Worm (Caenorhabditis elegans) whole organism, young adult: ENCODE results near the gene arle-14.

Experiments used
- B0035.1 ChIP-seq: sonication (generic microtip); optimal IDR thresholded peaks from 2 replicates; lab custom pipeline; 2016; ENCODE audit warnings: missing genetic modification characterization, mild to moderate bottlenecking, missing compliant biosample characterization, missing genotype, missing genetic modification reagents
- B0261.1 ChIP-seq: sonication (generic microtip); optimal IDR thresholded peaks from 2 replicates; lab custom pipeline; 2016; ENCODE audit warnings: mild to moderate bottlenecking, missing genetic modification characterization, moderate library complexity, missing compliant biosample characterization
- C06A6.2 ChIP-seq: fragments of 200-800 bp; sonication (Bioruptor generic); conservative IDR thresholded peaks from 2 replicates; pipeline ENCODE4 v1.3.6; 2022; ENCODE audit warnings: missing genetic modification characterization, missing compliant biosample characterization
- C17E4.6 ChIP-seq: fragments of 200-800 bp; sonication (Bioruptor generic); IDR thresholded peaks from 2 replicates; pipeline ENCODE4 v1.3.6; 2022; ENCODE audit warnings: missing genetic modification reagents, missing genetic modification characterization, missing compliant biosample characterization
- D2030.7 ChIP-seq: fragments of 200-800 bp; sonication (Bioruptor generic); IDR thresholded peaks from 2 replicates; pipeline ENCODE4 v1.3.6; 2022; ENCODE audit warnings: missing genetic modification reagents, missing genetic modification characterization, missing compliant biosample characterization
- F23B12.7 ChIP-seq: sonication (generic microtip); optimal IDR thresholded peaks from 2 replicates; lab custom pipeline; 2017; ENCODE audit warnings: missing genetic modification characterization, mild to moderate bottlenecking, missing compliant biosample characterization, antibody characterized with exemption, moderate library complexity; ENCODE audit not compliant: insufficient read depth
- F52B5.7 ChIP-seq: sonication (generic microtip); optimal IDR thresholded peaks from 2 replicates; lab custom pipeline; 2016; ENCODE audit warnings: mild to moderate bottlenecking, missing genetic modification characterization, missing compliant biosample characterization
- T26A5.8 ChIP-seq: sonication (generic microtip); optimal IDR thresholded peaks from 2 replicates; lab custom pipeline; 2016; ENCODE audit warnings: missing genetic modification characterization, missing compliant biosample characterization
- Y53G8AR.9 ChIP-seq: fragments of 200-800 bp; sonication (Bioruptor generic); conservative IDR thresholded peaks from 2 replicates; pipeline ENCODE4 v1.3.6; 2022; ENCODE audit warnings: missing genetic modification reagents, missing genetic modification characterization, missing compliant biosample characterization
- Y67H2A.10 ChIP-seq: fragments of 200-800 bp; sonication (Bioruptor generic); conservative IDR thresholded peaks from 2 replicates; pipeline ENCODE4 v1.3.6; 2022; ENCODE audit warnings: missing genetic modification reagents, missing genetic modification characterization, missing compliant biosample characterization
- Y95B8A.8 ChIP-seq: fragments of 200-800 bp; sonication (Bioruptor generic); IDR thresholded peaks from 2 replicates; pipeline ENCODE4 v1.3.6; 2022; ENCODE audit warnings: missing genetic modification reagents, missing genetic modification characterization, missing compliant biosample characterization
- akir-1 ChIP-seq: fragments of 200-800 bp; sonication (Bioruptor generic); optimal IDR thresholded peaks from 2 replicates; lab custom pipeline; 2018; ENCODE audit warnings: mild to moderate bottlenecking, missing genetic modification characterization, moderate library complexity, missing compliant biosample characterization
- aptf-2 ChIP-seq: fragments of 200-800 bp; sonication (Bioruptor generic); conservative IDR thresholded peaks from 2 replicates; pipeline ENCODE4 v1.3.6; 2022; ENCODE audit warnings: missing genetic modification reagents, missing genetic modification characterization, missing compliant biosample characterization
- aptf-3 ChIP-seq: fragments of 200-800 bp; sonication (Bioruptor generic); IDR thresholded peaks from 2 replicates; pipeline ENCODE4 v1.3.6; 2022; ENCODE audit warnings: missing genetic modification characterization, missing compliant biosample characterization
- attf-3 ChIP-seq: fragments of 200-800 bp; sonication (Bioruptor generic); conservative IDR thresholded peaks from 2 replicates; pipeline ENCODE4 v1.3.6; 2022; ENCODE audit warnings: missing genetic modification reagents, missing genetic modification characterization, missing compliant biosample characterization
- bed-1 ChIP-seq: fragments of 200-800 bp; sonication (Bioruptor generic); IDR thresholded peaks from 2 replicates; pipeline ENCODE4 v1.3.6; 2022; ENCODE audit warnings: missing genetic modification reagents, missing genetic modification characterization, missing compliant biosample characterization
- ccch-3 ChIP-seq: fragments of 200-800 bp; sonication (Bioruptor generic); optimal IDR thresholded peaks from 2 replicates; lab custom pipeline; 2018; ENCODE audit warnings: mild to moderate bottlenecking, missing genetic modification characterization, missing compliant biosample characterization
- ceh-27 ChIP-seq: fragments of 200-800 bp; sonication (Bioruptor generic); optimal IDR thresholded peaks from 2 replicates; lab custom pipeline; 2018; ENCODE audit warnings: mild to moderate bottlenecking, missing genetic modification characterization, moderate library complexity, missing compliant biosample characterization
- ceh-40 ChIP-seq: fragments of 200-800 bp; sonication (Bioruptor generic); IDR thresholded peaks from 2 replicates; pipeline ENCODE4 v1.3.6; 2022; ENCODE audit warnings: missing genetic modification characterization, missing compliant biosample characterization
- die-1 ChIP-seq: sonication (generic microtip); optimal IDR thresholded peaks from 2 replicates; lab custom pipeline; 2016; ENCODE audit warnings: missing genotype, mild to moderate bottlenecking, missing genetic modification characterization, missing compliant biosample characterization
- dox-1 ChIP-seq: fragments of 200-800 bp; sonication (Bioruptor generic); IDR thresholded peaks from 2 replicates; pipeline ENCODE4 v1.3.6; 2022; ENCODE audit warnings: missing genetic modification reagents, missing genetic modification characterization, missing compliant biosample characterization
- dpl-1 ChIP-seq: fragments of 150-350 bp; optimal IDR thresholded peaks from 2 replicates; lab custom pipeline; 2014; ENCODE audit warnings: missing biosample characterization, missing genetic modification reagents, missing genetic modification characterization
- efl-1 ChIP-seq: fragments of 150-350 bp; optimal IDR thresholded peaks from 2 replicates; lab custom pipeline; 2014; ENCODE audit warnings: missing biosample characterization, missing genetic modification reagents, missing genetic modification characterization
- egl-18 ChIP-seq: fragments of 200-800 bp; sonication (Bioruptor generic); IDR thresholded peaks from 2 replicates; pipeline ENCODE4 v1.3.6; 2022; ENCODE audit warnings: missing genetic modification reagents, missing genetic modification characterization, missing compliant biosample characterization
- gei-17 ChIP-seq: fragments of 200-800 bp; sonication (Bioruptor generic); optimal IDR thresholded peaks from 2 replicates; lab custom pipeline; 2018; ENCODE audit warnings: mild to moderate bottlenecking, missing genetic modification characterization, missing compliant biosample characterization
- hmg-1.2 ChIP-seq: fragments of 200-800 bp; sonication (Bioruptor generic); IDR thresholded peaks from 2 replicates; pipeline ENCODE4 v1.3.6; 2022; ENCODE audit warnings: missing genetic modification reagents, missing genetic modification characterization, missing compliant biosample characterization
- hsf-1 ChIP-seq: fragments of 200-800 bp; sonication (Bioruptor generic); IDR thresholded peaks from 2 replicates; pipeline ENCODE4 v1.3.6; 2022; ENCODE audit warnings: missing genetic modification reagents, missing genetic modification characterization, missing compliant biosample characterization
- lin-40 ChIP-seq: sonication (generic microtip); optimal IDR thresholded peaks from 2 replicates; lab custom pipeline; 2016; ENCODE audit warnings: missing genetic modification characterization, mild to moderate bottlenecking, missing compliant biosample characterization, missing genotype, missing genetic modification reagents
- lsl-1 ChIP-seq: fragments of 200-800 bp; sonication (Bioruptor generic); optimal IDR thresholded peaks from 2 replicates; lab custom pipeline; 2018; ENCODE audit warnings: mild to moderate bottlenecking, missing genetic modification characterization, moderate library complexity, missing compliant biosample characterization
- lsy-27 ChIP-seq: sonication (generic microtip); optimal IDR thresholded peaks from 2 replicates; lab custom pipeline; 2017; ENCODE audit warnings: missing genetic modification characterization, mild to moderate bottlenecking, missing compliant biosample characterization, antibody characterized with exemption, missing genotype, borderline replicate concordance; ENCODE audit not compliant: insufficient read depth
- madf-10 ChIP-seq: sonication (generic microtip); optimal IDR thresholded peaks from 2 replicates; lab custom pipeline; 2016; ENCODE audit warnings: mild to moderate bottlenecking, missing genetic modification characterization, missing compliant biosample characterization
- madf-3 ChIP-seq: fragments of 200-800 bp; sonication (Bioruptor generic); IDR thresholded peaks from 2 replicates; pipeline ENCODE4 v1.3.6; 2022; ENCODE audit warnings: missing genetic modification reagents, missing genetic modification characterization, missing compliant biosample characterization
- madf-6 ChIP-seq: fragments of 200-800 bp; sonication (Bioruptor generic); IDR thresholded peaks from 2 replicates; pipeline ENCODE4 v1.3.6; 2022; ENCODE audit warnings: missing genetic modification reagents, missing genetic modification characterization, missing compliant biosample characterization
- nfya-2 ChIP-seq: fragments of 200-800 bp; sonication (Bioruptor generic); IDR thresholded peaks from 2 replicates; pipeline ENCODE4 v1.3.6; 2022; ENCODE audit warnings: missing genetic modification reagents, missing genetic modification characterization, missing compliant biosample characterization
- nfyb-1 ChIP-seq: fragments of 200-800 bp; sonication (Bioruptor generic); IDR thresholded peaks from 2 replicates; pipeline ENCODE4 v1.3.6; 2022; ENCODE audit warnings: missing genetic modification reagents, missing genetic modification characterization, missing compliant biosample characterization
- nhr-80 ChIP-seq: sonication (generic microtip); optimal IDR thresholded peaks from 2 replicates; lab custom pipeline; 2016; ENCODE audit warnings: missing genetic modification characterization, missing compliant biosample characterization
- rec-8 ChIP-seq, 2 experiments: sonication (generic microtip); optimal IDR thresholded peaks; 2 replicates each; lab custom pipeline; 2016; ENCODE audit warnings: mild to moderate bottlenecking in 2 of 2, missing genetic modification characterization in 2 of 2, missing genetic modification reagents in 2 of 2, missing genotype in 2 of 2, missing biosample characterization in 1 of 2, missing compliant biosample characterization in 1 of 2, moderate library complexity in 1 of 2
- repo-1 ChIP-seq: sonication (generic microtip); optimal IDR thresholded peaks from 2 replicates; lab custom pipeline; 2017; ENCODE audit warnings: mild to moderate bottlenecking, missing genetic modification characterization, missing compliant biosample characterization
- sea-2 ChIP-seq: fragments of 200-800 bp; sonication (Bioruptor generic); IDR thresholded peaks from 2 replicates; pipeline ENCODE4 v1.3.6; 2022; ENCODE audit warnings: missing genetic modification characterization, missing compliant biosample characterization
- snpc-1.1 ChIP-seq: sonication (generic microtip); optimal IDR thresholded peaks from 2 replicates; lab custom pipeline; 2017; ENCODE audit warnings: missing genetic modification characterization, mild to moderate bottlenecking, missing compliant biosample characterization, antibody characterized with exemption, moderate library complexity, missing genotype, missing genetic modification reagents; ENCODE audit not compliant: insufficient read depth
- snpc-3.4 ChIP-seq: sonication (generic microtip); optimal IDR thresholded peaks from 2 replicates; lab custom pipeline; 2017; ENCODE audit warnings: missing genetic modification characterization, mild to moderate bottlenecking, missing compliant biosample characterization, antibody characterized with exemption, moderate library complexity, missing genotype, missing genetic modification reagents
- somi-1 ChIP-seq: fragments of 200-800 bp; sonication (Bioruptor generic); optimal IDR thresholded peaks from 2 replicates; lab custom pipeline; 2018; ENCODE audit warnings: mild to moderate bottlenecking, missing genetic modification characterization, missing compliant biosample characterization
- sptf-2 ChIP-seq: fragments of 200-800 bp; sonication (Bioruptor generic); optimal IDR thresholded peaks from 2 replicates; lab custom pipeline; 2018; ENCODE audit warnings: mild to moderate bottlenecking, missing genetic modification characterization, missing compliant biosample characterization
- unc-62 ChIP-seq: fragments of 150-350 bp; optimal IDR thresholded peaks from 2 replicates; lab custom pipeline; 2014; ENCODE audit warnings: missing biosample characterization, missing genetic modification reagents, missing genetic modification characterization
- xnd-1 ChIP-seq: sonication (generic microtip); optimal IDR thresholded peaks from 2 replicates; lab custom pipeline; 2016; ENCODE audit warnings: missing genotype, missing genetic modification reagents, missing genetic modification characterization, missing compliant biosample characterization
- zfh-2 ChIP-seq: fragments of 200-800 bp; sonication (Bioruptor generic); conservative IDR thresholded peaks from 2 replicates; pipeline ENCODE4 v1.3.6; 2022; ENCODE audit warnings: missing genetic modification reagents, missing genetic modification characterization, missing compliant biosample characterization
- ztf-28 ChIP-seq: fragments of 200-800 bp; sonication (Bioruptor generic); IDR thresholded peaks from 2 replicates; pipeline ENCODE4 v1.3.6; 2022; ENCODE audit warnings: missing genetic modification reagents, missing genetic modification characterization, missing compliant biosample characterization
- ztf-3 ChIP-seq: fragments of 200-800 bp; sonication (Bioruptor generic); optimal IDR thresholded peaks from 2 replicates; lab custom pipeline; 2018; ENCODE audit warnings: mild to moderate bottlenecking, missing genetic modification characterization, missing compliant biosample characterization

arle-14 gene

DNA sequence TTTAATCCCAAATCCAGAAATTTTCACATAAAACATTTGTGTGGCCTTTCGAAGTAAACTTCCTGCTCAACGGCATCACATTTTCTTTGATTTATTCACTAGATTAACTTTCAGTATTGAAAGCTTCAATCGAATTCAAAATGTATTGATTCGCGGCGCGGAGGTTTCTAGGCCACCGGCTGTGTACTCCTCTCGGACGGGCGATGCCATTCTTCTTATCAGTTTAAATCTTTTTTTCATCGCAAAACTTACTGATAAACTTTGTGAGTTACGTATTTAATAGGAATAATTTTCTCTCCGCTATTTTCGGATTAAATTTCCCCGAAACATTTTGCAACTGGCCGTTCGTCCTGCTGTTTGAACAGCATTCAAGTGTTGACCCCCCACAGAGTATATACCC is 29.2 kb downstream of the arle-14 start (continued):
- TF ChIP-seq hmg-1.2 (GFP tag; lab: Robert Waterston, UW) (no peak), sea-2 (GFP tag; lab: Robert Waterston, UW) (no peak), C17E4.6 (GFP tag; lab: Robert Waterston, UW) (no peak), attf-3 (GFP tag; lab: Robert Waterston, UW) (no peak; the same call in 1 of the 2 replicates), hsf-1 (GFP tag; lab: Robert Waterston, UW) (no peak), ztf-28 (GFP tag; lab: Robert Waterston, UW) (no peak), snpc-1.1 (tag; lab: Kevin White, UChicago) (no peak), T26A5.8 (tag; lab: Kevin White, UChicago) (no peak), akir-1 (GFP tag; lab: Kevin White, UChicago) (peak; percentile 69), efl-1 (GFP tag; lab: Kevin White, UChicago) (peak; percentile 7), dpl-1 (GFP tag; lab: Kevin White, UChicago) (no peak), zfh-2 (GFP tag; lab: Robert Waterston, UW) (no peak), ceh-40 (GFP tag; lab: Robert Waterston, UW) (no peak), lsl-1 (GFP tag; lab: Kevin White, UChicago) (no peak), Y95B8A.8 (no peak), sptf-2 (no peak), Y53G8AR.9 (GFP tag; lab: Robert Waterston, UW) (0 out of 2 replicates have a peak, but pooled peaks have one; percentile 53), dox-1 (peak; percentile 68), B0261.1 (tag; lab: Kevin White, UChicago) (no peak), nhr-80 (tag; lab: Kevin White, UChicago) (peak; percentile 48), gei-17 (GFP tag; lab: Kevin White, UChicago) (peak; percentile 4), repo-1 (tag; lab: Kevin White, UChicago) (no peak), madf-6 (GFP tag; lab: Robert Waterston, UW) (peak; percentile 61; the same call in 1 of the 2 replicates), aptf-2 (GFP tag; lab: Robert Waterston, UW) (no peak; the same call in 1 of the 2 replicates), lin-40 (tag; lab: Kevin White, UChicago) (peak; percentile 61), C06A6.2 (GFP tag; lab: Robert Waterston, UW) (no peak), rec-8 (tag; optimal IDR thresholded peaks at IDR 0.05; lab: Kevin White, UChicago) (no peak), lsy-27 (tag; lab: Kevin White, UChicago) (no peak), snpc-3.4 (tag; lab: Kevin White, UChicago) (no peak), ccch-3 (peak; percentile 36), aptf-3 (GFP tag; lab: Robert Waterston, UW) (no peak), die-1 (no peak), nfyb-1 (GFP tag; lab: Robert Waterston, UW) (peak; percentile 62; the same call in 1 of the 2 replicates), madf-10 (peak; percentile 27), ceh-27 (GFP tag; lab: Kevin White, UChicago) (peak; percentile 73), xnd-1 (no peak), D2030.7 (GFP tag; lab: Robert Waterston, UW) (no peak), B0035.1 (tag; lab: Kevin White, UChicago) (no peak), unc-62 (GFP tag; lab: Kevin White, UChicago) (no peak), nfya-2 (no peak), bed-1 (GFP tag; lab: Robert Waterston, UW) (no peak), madf-3 (GFP tag; lab: Robert Waterston, UW) (0 out of 2 replicates have a peak, but pooled peaks have one; percentile 43), F23B12.7 (no peak), egl-18 (GFP tag; lab: Robert Waterston, UW) (no peak), F52B5.7 (no peak), Y67H2A.10 (GFP tag; lab: Robert Waterston, UW) (peak; percentile 62; the same call in 1 of the 2 replicates), ztf-3 (GFP tag; lab: Kevin White, UChicago) (no peak), somi-1 (GFP tag; lab: Kevin White, UChicago) (peak; percentile 4)
